Worm (Caenorhabditis elegans) whole organism, late embryonic: ENCODE measurements around the gene W02H3.1.

Experiments used
- ceh-6 ChIP-seq: fragments of 200-800 bp; sonication (Bioruptor generic); optimal IDR thresholded peaks from 2 replicates; lab custom pipeline; 2018; ENCODE audit warnings: mild to moderate bottlenecking, missing genetic modification characterization, missing compliant biosample characterization
- hlh-8 ChIP-seq: sonication (generic microtip); optimal IDR thresholded peaks from 2 replicates; lab custom pipeline; 2016; ENCODE audit warnings: missing genotype, missing genetic modification characterization, missing compliant biosample characterization
- nfya-1 ChIP-seq: sonication (generic microtip); optimal IDR thresholded peaks from 2 replicates; lab custom pipeline; 2017; ENCODE audit warnings: missing genetic modification characterization, mild to moderate bottlenecking, missing compliant biosample characterization, antibody characterized with exemption, moderate library complexity
- pqm-1 ChIP-seq: sonication (generic microtip); optimal IDR thresholded peaks from 2 replicates; lab custom pipeline; 2016; ENCODE audit warnings: missing genetic modification characterization, missing compliant biosample characterization

ce11 chrX:11136988-11137387, 31.7 kb upstream of the W02H3.1 start:
- TF ChIP-seq nfya-1 (tag; lab: Kevin White, UChicago) (no peak), pqm-1 (tag; lab: Kevin White, UChicago) (no peak), hlh-8 (tag; lab: Kevin White, UChicago) (no peak), ceh-6 (GFP tag; lab: Kevin White, UChicago) (no peak)
